Worm (Caenorhabditis elegans) whole organism, mixed stage, embryonic: Measurements from ENCODE around the gene wht-7.

Source experiments
- bed-3 ChIP-seq: fragments of 200-800 bp; sonication (Bioruptor generic); optimal IDR thresholded peaks from 3 replicates; lab custom pipeline; 2018; ENCODE audit warnings: mild to moderate bottlenecking, missing genetic modification characterization, moderate library complexity, missing compliant biosample characterization
- blmp-1 ChIP-seq: fragments of 150-350 bp; optimal IDR thresholded peaks from 2 replicates; lab custom pipeline; 2014; ENCODE audit warnings: missing biosample characterization, missing genetic modification characterization
- ceh-39 ChIP-seq: fragments of 150-350 bp; optimal IDR thresholded peaks from 2 replicates; lab custom pipeline; 2014; ENCODE audit warnings: missing biosample characterization, missing genetic modification characterization
- ceh-43 ChIP-seq: fragments of 200-800 bp; sonication (Bioruptor generic); optimal IDR thresholded peaks from 2 replicates; lab custom pipeline; 2018; ENCODE audit warnings: mild to moderate bottlenecking, missing genetic modification characterization, moderate library complexity, missing compliant biosample characterization
- ceh-83 ChIP-seq: fragments of 200-800 bp; sonication (Bioruptor generic); optimal IDR thresholded peaks from 2 replicates; lab custom pipeline; 2018; ENCODE audit warnings: mild to moderate bottlenecking, missing genetic modification characterization, missing compliant biosample characterization
- ces-1 ChIP-seq: fragments of 150-350 bp; optimal IDR thresholded peaks from 2 replicates; lab custom pipeline; 2014; ENCODE audit warnings: missing biosample characterization, missing genetic modification reagents, missing genetic modification characterization
- cnd-1 ChIP-seq: fragments of 200-800 bp; sonication (Bioruptor generic); optimal IDR thresholded peaks from 2 replicates; lab custom pipeline; 2018; ENCODE audit warnings: mild to moderate bottlenecking, missing genetic modification characterization, missing compliant biosample characterization
- drap-1 ChIP-seq: fragments of 200-800 bp; sonication (Bioruptor generic); optimal IDR thresholded peaks from 3 replicates; lab custom pipeline; 2018; ENCODE audit warnings: mild to moderate bottlenecking, missing genetic modification characterization, missing compliant biosample characterization
- elt-1 ChIP-seq: sonication (generic microtip); optimal IDR thresholded peaks from 2 replicates; lab custom pipeline; 2017; ENCODE audit warnings: missing genetic modification characterization, mild to moderate bottlenecking, missing compliant biosample characterization, antibody characterized with exemption, moderate library complexity, borderline replicate concordance; ENCODE audit not compliant: insufficient read depth
- elt-3 ChIP-seq: fragments of 150-350 bp; optimal IDR thresholded peaks from 2 replicates; lab custom pipeline; 2014; ENCODE audit warnings: missing biosample characterization, missing genetic modification characterization
- flh-1 ChIP-seq: fragments of 200-800 bp; sonication (Bioruptor generic); optimal IDR thresholded peaks from 2 replicates; lab custom pipeline; 2018; ENCODE audit warnings: mild to moderate bottlenecking, missing genetic modification characterization, moderate library complexity, missing compliant biosample characterization
- ham-2 ChIP-seq: fragments of 200-800 bp; sonication (Bioruptor generic); optimal IDR thresholded peaks from 2 replicates; lab custom pipeline; 2018; ENCODE audit warnings: mild to moderate bottlenecking, missing genetic modification characterization, missing compliant biosample characterization
- lsy-2 ChIP-seq: fragments of 150-350 bp; optimal IDR thresholded peaks from 2 replicates; lab custom pipeline; 2014; ENCODE audit warnings: missing biosample characterization, missing genetic modification characterization
- mab-5 ChIP-seq: fragments of 150-350 bp; optimal IDR thresholded peaks from 2 replicates; lab custom pipeline; 2014; ENCODE audit warnings: missing biosample characterization, missing genetic modification characterization
- mls-2 ChIP-seq: sonication (generic microtip); optimal IDR thresholded peaks from 2 replicates; lab custom pipeline; 2016; ENCODE audit warnings: mild to moderate bottlenecking, missing genetic modification characterization, moderate library complexity, missing compliant biosample characterization
- nhr-12 ChIP-seq: fragments of 150-350 bp; optimal IDR thresholded peaks from 2 replicates; lab custom pipeline; 2014; ENCODE audit warnings: missing biosample characterization, missing genetic modification characterization
- nhr-2 ChIP-seq: fragments of 150-350 bp; optimal IDR thresholded peaks from 2 replicates; lab custom pipeline; 2014; ENCODE audit warnings: missing biosample characterization, missing genetic modification characterization
- nhr-237 ChIP-seq: fragments of 150-350 bp; optimal IDR thresholded peaks from 2 replicates; lab custom pipeline; 2014; ENCODE audit warnings: missing biosample characterization, missing genetic modification characterization
- nhr-28 ChIP-seq: fragments of 150-350 bp; optimal IDR thresholded peaks from 2 replicates; lab custom pipeline; 2014; ENCODE audit warnings: missing biosample characterization, missing genetic modification characterization
- nhr-76 ChIP-seq: sonication (generic microtip); optimal IDR thresholded peaks from 2 replicates; lab custom pipeline; 2017; ENCODE audit warnings: missing biosample characterization, missing genetic modification characterization
- pha-4 ChIP-seq: fragments of 150-350 bp; optimal IDR thresholded peaks from 2 replicates; lab custom pipeline; 2018; ENCODE audit warnings: missing biosample characterization, missing genetic modification reagents, missing genetic modification characterization
- sem-2 ChIP-seq: fragments of 200-800 bp; sonication (Bioruptor generic); optimal IDR thresholded peaks from 2 replicates; lab custom pipeline; 2018; ENCODE audit warnings: mild to moderate bottlenecking, missing genetic modification characterization, missing compliant biosample characterization
- snpc-4 ChIP-seq: fragments of 150-350 bp; optimal IDR thresholded peaks from 2 replicates; lab custom pipeline; 2014; ENCODE audit warnings: missing biosample characterization, missing genetic modification characterization
- sptf-1 ChIP-seq: sonication (generic microtip); optimal IDR thresholded peaks from 2 replicates; lab custom pipeline; 2017; ENCODE audit warnings: mild to moderate bottlenecking, missing genetic modification characterization, moderate library complexity, missing compliant biosample characterization
- unc-120 ChIP-seq: sonication (generic microtip); optimal IDR thresholded peaks from 2 replicates; lab custom pipeline; 2017; ENCODE audit warnings: missing genetic modification characterization, missing compliant biosample characterization; ENCODE audit not compliant: poor library complexity, severe bottlenecking
- unc-39 ChIP-seq: fragments of 150-350 bp; optimal IDR thresholded peaks from 2 replicates; lab custom pipeline; 2014; ENCODE audit warnings: missing biosample characterization, missing genetic modification characterization
- unc-62 ChIP-seq: fragments of 150-350 bp; optimal IDR thresholded peaks from 2 replicates; lab custom pipeline; 2014; ENCODE audit warnings: missing biosample characterization, missing genetic modification reagents, missing genetic modification characterization
- zip-8 ChIP-seq: fragments of 150-350 bp; optimal IDR thresholded peaks from 2 replicates; lab custom pipeline; 2014; ENCODE audit warnings: missing biosample characterization, missing genetic modification characterization
- ztf-11 ChIP-seq: fragments of 150-350 bp; optimal IDR thresholded peaks from 2 replicates; lab custom pipeline; 2014; ENCODE audit warnings: missing biosample characterization, missing genetic modification characterization

wht-7 gene

DNA sequence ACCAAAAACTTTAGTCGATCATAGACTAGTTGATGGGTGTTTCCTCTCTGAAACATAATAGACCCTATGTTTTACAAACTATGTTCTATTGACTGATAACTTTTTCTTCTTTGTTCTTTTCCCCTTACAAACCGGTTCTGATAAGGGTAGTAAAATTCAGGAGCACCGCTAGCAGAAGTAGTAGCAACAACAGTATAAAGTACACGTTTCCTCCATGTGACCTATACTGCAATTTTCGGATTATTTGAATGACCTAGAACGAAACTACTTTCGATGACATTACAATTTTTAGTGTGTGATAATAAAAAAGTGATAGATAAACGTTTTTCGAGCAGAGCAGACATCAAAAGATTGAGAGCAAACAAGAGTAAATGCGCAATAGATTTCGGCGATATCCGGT, 30.9 kb upstream of the wht-7 start:
- TF ChIP-seq snpc-4 (tag; lab: Kevin White, UChicago) (no peak), zip-8 (tag; lab: Kevin White, UChicago) (no peak), ceh-83 (no peak), drap-1 (GFP tag; lab: Kevin White, UChicago) (no peak), ztf-11 (no peak), sptf-1 (tag; lab: Kevin White, UChicago) (no peak), unc-62 (no peak), sem-2 (GFP tag; lab: Kevin White, UChicago) (no peak), mls-2 (tag; lab: Kevin White, UChicago) (no peak), bed-3 (GFP tag; lab: Kevin White, UChicago) (no peak), elt-3 (no peak), nhr-76 (tag; lab: Kevin White, UChicago) (no peak), cnd-1 (tag; lab: Kevin White, UChicago) (no peak), unc-120 (tag; lab: Kevin White, UChicago) (no peak), lsy-2 (tag; lab: Kevin White, UChicago) (no peak), nhr-237 (no peak), ham-2 (GFP tag; lab: Kevin White, UChicago) (no peak), ceh-43 (GFP tag; lab: Kevin White, UChicago) (no peak), elt-1 (tag; lab: Kevin White, UChicago) (no peak)

DNA sequence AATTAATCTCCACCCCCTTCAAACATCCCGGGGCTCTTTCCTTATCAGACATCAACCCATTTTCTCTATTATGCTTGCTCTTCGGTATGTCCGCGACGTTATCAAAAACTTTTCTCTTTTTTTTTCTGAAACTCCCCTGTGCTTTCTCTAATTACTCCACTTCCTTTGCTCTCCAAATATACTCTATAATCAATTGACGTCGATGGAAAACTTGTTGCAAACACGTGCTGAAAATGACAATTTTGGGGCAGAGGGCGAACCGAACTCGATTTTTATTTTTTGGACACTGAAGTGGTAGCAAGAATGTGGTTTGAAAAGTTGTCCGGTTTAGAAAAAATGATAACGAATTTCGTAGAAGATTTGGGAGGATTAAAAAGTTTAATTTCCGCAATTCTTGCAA, 29.7 kb upstream of the wht-7 start:
- TF ChIP-seq lsy-2 (tag; lab: Kevin White, UChicago) (no peak), nhr-237 (no peak), unc-62 (no peak), blmp-1 (tag; lab: Kevin White, UChicago) (no peak), mls-2 (tag; lab: Kevin White, UChicago) (no peak), unc-120 (tag; lab: Kevin White, UChicago) (no peak), ham-2 (GFP tag; lab: Kevin White, UChicago) (no peak), drap-1 (GFP tag; lab: Kevin White, UChicago) (no peak), nhr-76 (tag; lab: Kevin White, UChicago) (no peak), ceh-43 (GFP tag; lab: Kevin White, UChicago) (no peak), nhr-28 (no peak), cnd-1 (tag; lab: Kevin White, UChicago) (no peak), nhr-12 (tag; lab: Kevin White, UChicago) (no peak), mab-5 (tag; lab: Kevin White, UChicago) (no peak)

DNA sequence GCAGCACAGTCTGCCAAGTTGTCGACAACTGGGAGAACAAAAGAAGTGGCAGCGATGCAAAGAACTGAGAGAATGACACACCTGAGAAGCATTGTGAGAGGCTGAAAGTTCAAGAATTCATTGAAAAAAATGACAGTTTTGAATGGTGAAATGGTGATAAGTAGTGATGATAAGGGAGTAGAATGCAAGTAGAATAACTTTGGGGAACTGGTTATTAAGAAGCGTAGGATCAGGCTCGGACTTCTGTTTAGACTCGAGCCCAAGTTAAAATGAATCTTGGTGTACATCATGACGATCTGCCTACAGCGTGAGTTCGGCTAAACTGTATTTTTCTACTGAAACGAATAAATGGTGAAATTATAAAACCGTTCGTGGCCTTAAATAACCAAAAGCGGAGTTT, 29.2 kb upstream of the wht-7 start, which contains the start of gene F42A10.7:
TSS of gene F42A10.7 (minus strand) at position 101 of the 400 bp plus-strand sequence.
- no peak for TF ChIP-seq unc-120 (tag; lab: Kevin White, UChicago)
- no peak for TF ChIP-seq sptf-1 (tag; lab: Kevin White, UChicago)
- no peak for TF ChIP-seq sem-2 (GFP tag; lab: Kevin White, UChicago)
- no peak for TF ChIP-seq nhr-76 (tag; lab: Kevin White, UChicago)
- no peak for TF ChIP-seq ceh-43 (GFP tag; lab: Kevin White, UChicago)
- TF ChIP-seq ceh-83 = no peak
- no peak for TF ChIP-seq ces-1 (GFP tag; lab: Kevin White, UChicago)
- no peak for TF ChIP-seq flh-1
- no peak for TF ChIP-seq nhr-2
- no peak for TF ChIP-seq nhr-12 (tag; lab: Kevin White, UChicago)
- no peak for TF ChIP-seq unc-62
- TF ChIP-seq mls-2 (tag; lab: Kevin White, UChicago) = no peak
- TF ChIP-seq nhr-237 = no peak
- no peak for TF ChIP-seq cnd-1 (tag; lab: Kevin White, UChicago)
- TF ChIP-seq elt-3 = no peak
- TF ChIP-seq pha-4 = no peak
- TF ChIP-seq blmp-1 (tag; lab: Kevin White, UChicago) = no peak
- no peak for TF ChIP-seq mab-5 (tag; lab: Kevin White, UChicago)
- no peak for TF ChIP-seq zip-8 (tag; lab: Kevin White, UChicago)
- TF ChIP-seq, all 35 proteins: peak for 0

DNA sequence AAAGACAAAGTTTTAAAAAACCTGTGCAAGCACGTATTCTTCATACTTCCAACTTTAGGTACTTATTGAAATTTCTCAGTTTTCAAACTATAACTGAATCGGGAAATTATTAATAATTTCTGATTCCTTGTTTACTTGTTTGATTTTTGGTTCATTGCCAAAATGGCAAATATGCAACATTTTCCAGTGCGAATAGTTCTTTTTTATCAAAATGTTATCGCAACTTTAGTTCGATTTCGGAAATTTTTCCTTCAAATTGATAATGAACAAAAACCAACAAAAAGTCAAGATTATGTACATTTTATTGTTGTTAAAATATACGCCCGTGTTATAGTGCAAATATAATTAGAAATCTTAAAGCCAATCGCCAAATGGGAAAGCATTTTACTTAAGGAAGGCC, 28.2 kb upstream of the wht-7 start:
- TF ChIP-seq cnd-1 (tag; lab: Kevin White, UChicago) (no peak), sem-2 (GFP tag; lab: Kevin White, UChicago) (no peak), nhr-12 (tag; lab: Kevin White, UChicago) (no peak), drap-1 (GFP tag; lab: Kevin White, UChicago) (no peak), unc-39 (no peak), lsy-2 (tag; lab: Kevin White, UChicago) (no peak), snpc-4 (tag; lab: Kevin White, UChicago) (no peak), flh-1 (no peak), nhr-76 (tag; lab: Kevin White, UChicago) (no peak), blmp-1 (tag; lab: Kevin White, UChicago) (no peak), ceh-39 (tag; lab: Kevin White, UChicago) (no peak), ham-2 (GFP tag; lab: Kevin White, UChicago) (no peak), ces-1 (GFP tag; lab: Kevin White, UChicago) (no peak)
